Worm (Caenorhabditis elegans) whole organism, young adult: ENCODE measurements around the gene algn-11.
A peak's percentile ranks its signal among the peaks of the same experiment; 100 is the strongest.

ENCODE experiments used
- B0261.1 ChIP-seq: sonication (generic microtip); optimal IDR thresholded peaks from 2 replicates; lab custom pipeline; 2016; ENCODE audit warnings: mild to moderate bottlenecking, missing genetic modification characterization, moderate library complexity, missing compliant biosample characterization
- D2030.7 ChIP-seq: fragments of 200-800 bp; sonication (Bioruptor generic); IDR thresholded peaks from 2 replicates; pipeline ENCODE4 v1.3.6; 2022; ENCODE audit warnings: missing genetic modification reagents, missing genetic modification characterization, missing compliant biosample characterization
- F39B2.1 ChIP-seq: fragments of 200-800 bp; sonication (Bioruptor generic); IDR thresholded peaks from 2 replicates; pipeline ENCODE4 v1.3.6; 2022; ENCODE audit warnings: missing genetic modification reagents, missing genetic modification characterization, missing compliant biosample characterization
- F52B5.7 ChIP-seq: sonication (generic microtip); optimal IDR thresholded peaks from 2 replicates; lab custom pipeline; 2016; ENCODE audit warnings: mild to moderate bottlenecking, missing genetic modification characterization, missing compliant biosample characterization
- F57A8.1 ChIP-seq: fragments of 200-800 bp; sonication (Bioruptor generic); optimal IDR thresholded peaks from 2 replicates; lab custom pipeline; 2018; ENCODE audit warnings: mild to moderate bottlenecking, missing genetic modification characterization, moderate library complexity, missing compliant biosample characterization
- T26A5.8 ChIP-seq: sonication (generic microtip); optimal IDR thresholded peaks from 2 replicates; lab custom pipeline; 2016; ENCODE audit warnings: missing genetic modification characterization, missing compliant biosample characterization
- Y53F4B.3 ChIP-seq: fragments of 200-800 bp; sonication (Bioruptor generic); IDR thresholded peaks from 2 replicates; pipeline ENCODE4 v1.3.6; 2022; ENCODE audit warnings: missing genetic modification reagents, missing genetic modification characterization, missing compliant biosample characterization
- Y56A3A.18 ChIP-seq: fragments of 200-800 bp; sonication (Bioruptor generic); IDR thresholded peaks from 2 replicates; pipeline ENCODE4 v1.3.6; 2022; ENCODE audit warnings: missing genetic modification reagents, missing genetic modification characterization, missing compliant biosample characterization
- Y67H2A.10 ChIP-seq: fragments of 200-800 bp; sonication (Bioruptor generic); conservative IDR thresholded peaks from 2 replicates; pipeline ENCODE4 v1.3.6; 2022; ENCODE audit warnings: missing genetic modification reagents, missing genetic modification characterization, missing compliant biosample characterization
- Y79H2A.3 ChIP-seq: fragments of 200-800 bp; sonication (Bioruptor generic); conservative IDR thresholded peaks from 2 replicates; pipeline ENCODE4 v1.3.6; 2022; ENCODE audit warnings: missing genetic modification reagents, missing genetic modification characterization, missing compliant biosample characterization
- akir-1 ChIP-seq: fragments of 200-800 bp; sonication (Bioruptor generic); optimal IDR thresholded peaks from 2 replicates; lab custom pipeline; 2018; ENCODE audit warnings: mild to moderate bottlenecking, missing genetic modification characterization, moderate library complexity, missing compliant biosample characterization
- ama-1 ChIP-seq, 3 experiments: fragments of 150-350 bp in 1 of 3; sonication (generic microtip) in 2 of 3; optimal IDR thresholded peaks; 2 replicates each; lab custom pipeline; 2014 to 2018; ENCODE audit warnings: missing biosample characterization in 2 of 3, missing genetic modification characterization in 2 of 3, missing genetic modification reagents in 2 of 3
- aptf-2 ChIP-seq: fragments of 200-800 bp; sonication (Bioruptor generic); conservative IDR thresholded peaks from 2 replicates; pipeline ENCODE4 v1.3.6; 2022; ENCODE audit warnings: missing genetic modification reagents, missing genetic modification characterization, missing compliant biosample characterization
- atf-7 ChIP-seq: sonication (generic microtip); optimal IDR thresholded peaks from 2 replicates; lab custom pipeline; 2017; ENCODE audit warnings: mild to moderate bottlenecking, missing genetic modification characterization, missing compliant biosample characterization
- athp-1 ChIP-seq: sonication (generic microtip); optimal IDR thresholded peaks from 2 replicates; lab custom pipeline; 2017; ENCODE audit warnings: mild to moderate bottlenecking, missing genetic modification characterization, missing compliant biosample characterization
- attf-3 ChIP-seq: fragments of 200-800 bp; sonication (Bioruptor generic); conservative IDR thresholded peaks from 2 replicates; pipeline ENCODE4 v1.3.6; 2022; ENCODE audit warnings: missing genetic modification reagents, missing genetic modification characterization, missing compliant biosample characterization
- attf-6 ChIP-seq: fragments of 200-800 bp; sonication (Bioruptor generic); IDR thresholded peaks from 2 replicates; pipeline ENCODE4 v1.3.6; 2022; ENCODE audit warnings: missing genetic modification reagents, missing genetic modification characterization, missing compliant biosample characterization
- cebp-1 ChIP-seq, 2 experiments: fragments of 200-800 bp in 1 of 2; sonication (Bioruptor generic) in 1 of 2; sonication (generic microtip) in 1 of 2; IDR thresholded peaks in 1 of 2; optimal IDR thresholded peaks in 1 of 2; 2 replicates each; pipeline versions ENCODE4 v1.3.6 to Lab custom; 2017 to 2022; ENCODE audit warnings: missing compliant biosample characterization in 2 of 2, missing genetic modification characterization in 2 of 2, mild to moderate bottlenecking in 1 of 2, missing genetic modification reagents in 1 of 2, moderate library complexity in 1 of 2
- ceh-27 ChIP-seq: fragments of 200-800 bp; sonication (Bioruptor generic); optimal IDR thresholded peaks from 2 replicates; lab custom pipeline; 2018; ENCODE audit warnings: mild to moderate bottlenecking, missing genetic modification characterization, moderate library complexity, missing compliant biosample characterization
- ceh-40 ChIP-seq: fragments of 200-800 bp; sonication (Bioruptor generic); IDR thresholded peaks from 2 replicates; pipeline ENCODE4 v1.3.6; 2022; ENCODE audit warnings: missing genetic modification characterization, missing compliant biosample characterization
- ceh-58 ChIP-seq: fragments of 200-800 bp; sonication (Bioruptor generic); IDR thresholded peaks from 2 replicates; pipeline ENCODE4 v1.3.6; 2022; ENCODE audit warnings: missing genetic modification characterization, missing compliant biosample characterization
- chd-7 ChIP-seq: sonication (generic microtip); optimal IDR thresholded peaks from 2 replicates; lab custom pipeline; 2016; ENCODE audit warnings: mild to moderate bottlenecking, missing genetic modification characterization, moderate library complexity, missing compliant biosample characterization
- die-1 ChIP-seq: sonication (generic microtip); optimal IDR thresholded peaks from 2 replicates; lab custom pipeline; 2016; ENCODE audit warnings: missing genotype, mild to moderate bottlenecking, missing genetic modification characterization, missing compliant biosample characterization
- dpl-1 ChIP-seq: fragments of 150-350 bp; optimal IDR thresholded peaks from 2 replicates; lab custom pipeline; 2014; ENCODE audit warnings: missing biosample characterization, missing genetic modification reagents, missing genetic modification characterization
- egl-18 ChIP-seq: fragments of 200-800 bp; sonication (Bioruptor generic); IDR thresholded peaks from 2 replicates; pipeline ENCODE4 v1.3.6; 2022; ENCODE audit warnings: missing genetic modification reagents, missing genetic modification characterization, missing compliant biosample characterization
- egrh-3 ChIP-seq: fragments of 200-800 bp; sonication (Bioruptor generic); IDR thresholded peaks from 2 replicates; pipeline ENCODE4 v1.3.6; 2022; ENCODE audit warnings: missing genetic modification reagents, missing genetic modification characterization, missing compliant biosample characterization
- hlh-12 ChIP-seq: sonication (generic microtip); optimal IDR thresholded peaks from 2 replicates; lab custom pipeline; 2016; ENCODE audit warnings: missing genetic modification characterization, missing compliant biosample characterization
- hmg-20 ChIP-seq: fragments of 200-800 bp; sonication (Bioruptor generic); IDR thresholded peaks from 2 replicates; pipeline ENCODE4 v1.3.6; 2022; ENCODE audit warnings: missing genetic modification reagents, missing genetic modification characterization, missing compliant biosample characterization
- lag-1 ChIP-seq: fragments of 200-800 bp; sonication (Bioruptor generic); IDR thresholded peaks from 2 replicates; pipeline ENCODE4 v1.3.6; 2022; ENCODE audit warnings: missing genetic modification reagents, missing genetic modification characterization, missing compliant biosample characterization
- lin-40 ChIP-seq: sonication (generic microtip); optimal IDR thresholded peaks from 2 replicates; lab custom pipeline; 2016; ENCODE audit warnings: missing genetic modification characterization, mild to moderate bottlenecking, missing compliant biosample characterization, missing genotype, missing genetic modification reagents
- madf-10 ChIP-seq: sonication (generic microtip); optimal IDR thresholded peaks from 2 replicates; lab custom pipeline; 2016; ENCODE audit warnings: mild to moderate bottlenecking, missing genetic modification characterization, missing compliant biosample characterization
- madf-3 ChIP-seq: fragments of 200-800 bp; sonication (Bioruptor generic); IDR thresholded peaks from 2 replicates; pipeline ENCODE4 v1.3.6; 2022; ENCODE audit warnings: missing genetic modification reagents, missing genetic modification characterization, missing compliant biosample characterization
- mcd-1 ChIP-seq: fragments of 200-800 bp; sonication (Bioruptor generic); IDR thresholded peaks from 2 replicates; pipeline ENCODE4 v1.3.6; 2022; ENCODE audit warnings: missing genetic modification reagents, missing genetic modification characterization, missing compliant biosample characterization
- mes-4 ChIP-seq: sonication (generic microtip); optimal IDR thresholded peaks from 2 replicates; lab custom pipeline; 2016; ENCODE audit warnings: missing genotype, missing genetic modification characterization, missing compliant biosample characterization
- nfya-1 ChIP-seq: sonication (generic microtip); optimal IDR thresholded peaks from 2 replicates; lab custom pipeline; 2017; ENCODE audit warnings: antibody characterized with exemption, missing compliant biosample characterization, missing genetic modification characterization, borderline replicate concordance; ENCODE audit not compliant: insufficient read depth
- nhr-179 ChIP-seq: sonication (generic microtip); optimal IDR thresholded peaks from 2 replicates; lab custom pipeline; 2016; ENCODE audit warnings: mild to moderate bottlenecking, missing genetic modification characterization, missing compliant biosample characterization
- nhr-80 ChIP-seq: sonication (generic microtip); optimal IDR thresholded peaks from 2 replicates; lab custom pipeline; 2016; ENCODE audit warnings: missing genetic modification characterization, missing compliant biosample characterization
- pbrm-1 ChIP-seq: fragments of 200-800 bp; sonication (Bioruptor generic); IDR thresholded peaks from 2 replicates; pipeline ENCODE4 v1.3.6; 2022; ENCODE audit warnings: missing genetic modification reagents, missing genetic modification characterization, missing compliant biosample characterization
- pha-4 ChIP-seq: fragments of 150-350 bp; sonication (generic microtip); optimal IDR thresholded peaks from 2 replicates; lab custom pipeline; 2014; ENCODE audit warnings: missing biosample characterization, missing genetic modification reagents, missing genetic modification characterization
- repo-1 ChIP-seq: sonication (generic microtip); optimal IDR thresholded peaks from 2 replicates; lab custom pipeline; 2017; ENCODE audit warnings: mild to moderate bottlenecking, missing genetic modification characterization, missing compliant biosample characterization
- sea-2 ChIP-seq: fragments of 200-800 bp; sonication (Bioruptor generic); IDR thresholded peaks from 2 replicates; pipeline ENCODE4 v1.3.6; 2022; ENCODE audit warnings: missing genetic modification characterization, missing compliant biosample characterization
- snpc-4 ChIP-seq, 5 experiments: fragments of 150-350 bp in 1 of 5; sonication (generic microtip) in 4 of 5; optimal IDR thresholded peaks; 2 replicates each; lab custom pipeline; 2014 to 2018; ENCODE audit warnings: missing genetic modification characterization in 5 of 5, missing biosample characterization in 3 of 5, antibody characterized with exemption in 2 of 5, mild to moderate bottlenecking in 2 of 5, missing compliant biosample characterization in 2 of 5, missing genotype in 2 of 5, moderate library complexity in 2 of 5, missing genetic modification reagents in 1 of 5
- tbp1 ChIP-seq: fragments of 200-800 bp; sonication (Bioruptor generic); optimal IDR thresholded peaks from 2 replicates; lab custom pipeline; 2018; ENCODE audit warnings: mild to moderate bottlenecking, missing genetic modification characterization, missing compliant biosample characterization
- tbx-9 ChIP-seq: sonication (generic microtip); optimal IDR thresholded peaks from 2 replicates; lab custom pipeline; 2016; ENCODE audit warnings: borderline replicate concordance, missing genetic modification characterization, inconsistent platforms, missing compliant biosample characterization
- tlf-1 ChIP-seq: fragments of 200-800 bp; sonication (Bioruptor generic); optimal IDR thresholded peaks from 2 replicates; lab custom pipeline; 2018; ENCODE audit warnings: mild to moderate bottlenecking, missing genetic modification characterization, missing compliant biosample characterization
- zim-3 ChIP-seq: sonication (generic microtip); optimal IDR thresholded peaks from 2 replicates; lab custom pipeline; 2017; ENCODE audit warnings: mild to moderate bottlenecking, missing genetic modification characterization, moderate library complexity, missing compliant biosample characterization

The algn-11 gene

ce11 chrIII:7336214-7336613, 45.9 kb upstream of the algn-11 start, which contains the start of gene gsp-2 (continued):
- TF ChIP-seq Y79H2A.3 (GFP tag; lab: Robert Waterston, UW) (no peak), T26A5.8 (tag; lab: Kevin White, UChicago) (no peak), tbx-9 (no peak), mes-4 (no peak), nhr-80 (peak; percentile 84), die-1 (no peak), pha-4 (tag; lab: Kevin White, UChicago) (peak; percentile 3), madf-10 (tag; lab: Kevin White, UChicago) (no peak), ceh-58 (GFP tag; lab: Robert Waterston, UW) (no peak)
- TF ChIP-seq, all 124 proteins: peak for 41

ce11 chrIII:7335220-7335619, 44.9 kb upstream of the algn-11 start, which contains the start of gene F56C9.10:
F56C9.10 (minus strand) TSS chrIII:7335316.
- TF ChIP-seq B0261.1 (tag; lab: Kevin White, UChicago) (no peak), mcd-1 (GFP tag; lab: Robert Waterston, UW) (peak; percentile 60), T26A5.8 (tag; lab: Kevin White, UChicago) (no peak), atf-7 (tag; lab: Kevin White, UChicago) (peak; percentile 72), F57A8.1 (GFP tag; lab: Kevin White, UChicago) (no peak), nfya-1 (tag; lab: Kevin White, UChicago) (no peak), aptf-2 (GFP tag; lab: Robert Waterston, UW) (no peak), tbp1 (GFP tag; lab: Kevin White, UChicago) (peak; percentile 58), F39B2.1 (GFP tag; lab: Robert Waterston, UW) (no peak), Y67H2A.10 (GFP tag; lab: Robert Waterston, UW) (no peak), lag-1 (GFP tag; lab: Robert Waterston, UW) (no peak), Y56A3A.18 (GFP tag; lab: Robert Waterston, UW) (no peak), akir-1 (no peak), D2030.7 (no peak), nhr-80 (peak; percentile 78), athp-1 (tag; lab: Kevin White, UChicago) (peak; percentile 75), hlh-12 (tag; lab: Kevin White, UChicago) (no peak), nhr-179 (tag; lab: Kevin White, UChicago) (no peak), dpl-1 (GFP tag; lab: Kevin White, UChicago) (no peak), zim-3 (no peak), Y79H2A.3 (GFP tag; lab: Robert Waterston, UW) (no peak), attf-3 (GFP tag; lab: Robert Waterston, UW) (no peak), sea-2 (no peak), F52B5.7 (no peak), ama-1 (optimal IDR thresholded peaks at IDR 0.05; lab: Kevin White, UChicago) (no peak), ama-1 (GFP tag; optimal IDR thresholded peaks at IDR 0.05; lab: Kevin White, UChicago) (no peak), egl-18 (GFP tag; lab: Robert Waterston, UW) (no peak), die-1 (peak; percentile 34), snpc-4 (GFP tag; optimal IDR thresholded peaks at IDR 0.05; lab: Kevin White, UChicago) (no peak), snpc-4 (tag; optimal IDR thresholded peaks at IDR 0.05; lab: Kevin White, UChicago) (peak; percentile 51 to 60 (median 54)), chd-7 (tag; lab: Kevin White, UChicago) (peak; percentile 82), repo-1 (tag; lab: Kevin White, UChicago) (peak; percentile 64), pbrm-1 (GFP tag; lab: Robert Waterston, UW) (peak; percentile 79), madf-3 (GFP tag; lab: Robert Waterston, UW) (peak; percentile 77; the same call in 1 of the 2 replicates), Y53F4B.3 (GFP tag; lab: Robert Waterston, UW) (no peak), cebp-1 (GFP tag; IDR thresholded peaks at IDR 0.05; lab: Robert Waterston, UW) (peak; percentile 78), cebp-1 (tag; optimal IDR thresholded peaks at IDR 0.05; lab: Kevin White, UChicago) (peak; percentile 86), attf-6 (GFP tag; lab: Robert Waterston, UW) (no peak), egrh-3 (no peak), tlf-1 (GFP tag; lab: Kevin White, UChicago) (peak; percentile 67), hmg-20 (GFP tag; lab: Robert Waterston, UW) (0 out of 2 replicates have a peak, but pooled peaks have one; percentile 5), lin-40 (tag; lab: Kevin White, UChicago) (peak; percentile 79), ceh-40 (GFP tag; lab: Robert Waterston, UW) (no peak), mes-4 (no peak), ceh-27 (GFP tag; lab: Kevin White, UChicago) (peak; percentile 83)
